Fruit fly (Drosophila melanogaster) whole organism: ENCODE measurements around the gene HP1b.

Experiments used
- CG8478 ChIP-seq: fragments of >200 bp; optimal IDR thresholded peaks from 2 replicates; lab custom pipeline; 2018; ENCODE audit warnings: inconsistent platforms
- Dll ChIP-seq: fragments of >200 bp; optimal IDR thresholded peaks from 2 replicates; lab custom pipeline; 2017
- EcR ChIP-seq, 2 experiments: fragments of >200 bp; optimal IDR thresholded peaks; 2 replicates each; lab custom pipeline; 2017; ENCODE audit warnings: missing biosample characterization in 2 of 2, missing genetic modification characterization in 2 of 2, missing genetic modification reagents in 2 of 2
- pan ChIP-seq: fragments of >200 bp; optimal IDR thresholded peaks from 2 replicates; lab custom pipeline; 2017
- psq ChIP-seq: fragments of >200 bp; optimal IDR thresholded peaks from 2 replicates; lab custom pipeline; 2017
- usp ChIP-seq: fragments of >200 bp; optimal IDR thresholded peaks from 2 replicates; lab custom pipeline; 2017; ENCODE audit warnings: missing biosample characterization, missing genetic modification characterization, mixed read lengths

dm6 chrX:9127264-9128011, 46.6 kb downstream of the HP1b start:
- TF ChIP-seq EcR (GFP tag; optimal IDR thresholded peaks at IDR 0.05; lab: Kevin White, UChicago), result no peak
- no peak for TF ChIP-seq pan (lab: Kevin White, UChicago)
- TF ChIP-seq CG8478 (lab: Kevin White, UChicago), result no peak
- no peak for TF ChIP-seq usp (GFP tag; lab: Kevin White, UChicago)
- TF ChIP-seq psq (lab: Kevin White, UChicago), result no peak
- no peak for TF ChIP-seq Dll (lab: Kevin White, UChicago)
